Worm (Caenorhabditis elegans) whole organism, L2 larva: ENCODE results near the gene tre-5.

Experiments used
- ama-1 ChIP-seq: fragments of 150-350 bp; optimal IDR thresholded peaks from 2 replicates; lab custom pipeline; 2018; ENCODE audit warnings: inconsistent platforms
- dmd-4 ChIP-seq: sonication (generic microtip); optimal IDR thresholded peaks from 2 replicates; lab custom pipeline; 2017; ENCODE audit warnings: missing biosample characterization, missing genetic modification characterization
- unc-55 ChIP-seq: fragments of 150-350 bp; sonication (generic microtip); optimal IDR thresholded peaks from 3 replicates; lab custom pipeline; 2014; ENCODE audit warnings: missing biosample characterization, missing genetic modification reagents, missing genetic modification characterization
- ztf-11 ChIP-seq: sonication (generic microtip); optimal IDR thresholded peaks from 2 replicates; lab custom pipeline; 2017; ENCODE audit warnings: missing biosample characterization, missing genetic modification characterization

DNA sequence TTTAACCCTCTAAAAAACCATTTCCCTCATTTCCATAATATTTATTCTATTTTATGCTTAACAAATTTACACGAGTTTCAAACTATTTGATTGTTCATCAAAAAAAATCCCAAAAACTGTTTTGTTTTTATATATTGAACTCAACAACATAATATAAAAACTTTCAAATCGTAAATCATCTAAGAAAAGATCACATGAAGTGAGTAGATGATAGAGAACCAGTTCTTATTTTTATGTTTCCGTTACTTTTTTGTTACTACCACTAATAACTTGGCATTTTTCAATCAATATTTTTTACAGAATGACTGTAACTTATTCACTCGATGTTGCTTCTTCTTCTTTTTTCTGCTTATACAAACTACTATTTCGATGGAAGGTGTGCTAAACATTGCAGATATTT lies 42.4 kb downstream of the tre-5 start, which contains the start of gene best-3:
- no peak for TF ChIP-seq dmd-4 (tag; lab: Kevin White, UChicago)
- no peak for TF ChIP-seq ama-1 (lab: Kevin White, UChicago)
- TF ChIP-seq unc-55 (GFP tag; lab: Kevin White, UChicago) = no peak
- no peak for TF ChIP-seq ztf-11 (tag; lab: Kevin White, UChicago)
